Worm (Caenorhabditis elegans) whole organism, L3 larva: ENCODE results near the gene kin-4.
"Not testable (repeated sequence)": the region's sequence is repeated elsewhere in the genome, so short reads cannot be mapped to it uniquely, and the experiment has no call there.

Source experiments
- R02D3.7 ChIP-seq: fragments of 150-350 bp; optimal IDR thresholded peaks from 2 replicates; lab custom pipeline; 2014; ENCODE audit warnings: missing biosample characterization, missing genetic modification characterization
- aly-2 ChIP-seq: fragments of 150-350 bp; optimal IDR thresholded peaks from 2 replicates; lab custom pipeline; 2014; ENCODE audit warnings: missing biosample characterization, missing genetic modification characterization
- ama-1 ChIP-seq: fragments of 150-350 bp; optimal IDR thresholded peaks from 2 replicates; lab custom pipeline; 2018
- ceh-28 ChIP-seq: fragments of 150-350 bp; optimal IDR thresholded peaks from 2 replicates; lab custom pipeline; 2014; ENCODE audit warnings: missing biosample characterization, missing genetic modification reagents, missing genetic modification characterization
- ceh-82 ChIP-seq: fragments of 150-350 bp; optimal IDR thresholded peaks from 2 replicates; lab custom pipeline; 2014; ENCODE audit warnings: missing biosample characterization, missing genetic modification characterization
- ceh-9 ChIP-seq: sonication (generic microtip); optimal IDR thresholded peaks from 2 replicates; lab custom pipeline; 2018; ENCODE audit warnings: missing biosample characterization, missing genetic modification characterization
- daf-12 ChIP-seq: fragments of 150-350 bp; optimal IDR thresholded peaks from 2 replicates; lab custom pipeline; 2014; ENCODE audit warnings: missing biosample characterization, missing genetic modification reagents, missing genetic modification characterization
- egl-5 ChIP-seq: fragments of 150-350 bp; optimal IDR thresholded peaks from 2 replicates; lab custom pipeline; 2017; ENCODE audit warnings: missing biosample characterization, missing genetic modification reagents, missing genetic modification characterization, inconsistent platforms
- elt-1 ChIP-seq: fragments of 150-350 bp; optimal IDR thresholded peaks from 2 replicates; lab custom pipeline; 2014; ENCODE audit warnings: missing biosample characterization, missing genetic modification characterization
- elt-2 ChIP-seq: sonication (generic microtip); optimal IDR thresholded peaks from 2 replicates; lab custom pipeline; 2016; ENCODE audit warnings: missing genetic modification reagents, mild to moderate bottlenecking, missing genetic modification characterization, missing compliant biosample characterization
- eor-1 ChIP-seq, 2 experiments: fragments of 150-350 bp; optimal IDR thresholded peaks; 2 replicates each; lab custom pipeline; 2014 to 2018; ENCODE audit warnings: missing biosample characterization in 2 of 2, missing genetic modification characterization in 2 of 2
- fkh-10 ChIP-seq: sonication (generic microtip); optimal IDR thresholded peaks from 2 replicates; lab custom pipeline; 2017; ENCODE audit warnings: missing biosample characterization, missing genetic modification reagents, missing genetic modification characterization
- fkh-2 ChIP-seq: fragments of 150-350 bp; optimal IDR thresholded peaks from 2 replicates; lab custom pipeline; 2014; ENCODE audit warnings: missing biosample characterization, missing genetic modification reagents, missing genetic modification characterization
- fos-1 ChIP-seq: fragments of 150-350 bp; optimal IDR thresholded peaks from 2 replicates; lab custom pipeline; 2014; ENCODE audit warnings: missing biosample characterization, missing genetic modification characterization
- hmg-11 ChIP-seq: sonication (generic microtip); optimal IDR thresholded peaks from 2 replicates; lab custom pipeline; 2016; ENCODE audit warnings: missing genetic modification characterization, missing compliant biosample characterization
- jun-1 ChIP-seq: fragments of 150-350 bp; optimal IDR thresholded peaks from 2 replicates; lab custom pipeline; 2014; ENCODE audit warnings: missing biosample characterization, missing genetic modification reagents, missing genetic modification characterization
- lin-15B ChIP-seq: fragments of 150-350 bp; optimal IDR thresholded peaks from 2 replicates; lab custom pipeline; 2014; ENCODE audit warnings: missing biosample characterization, missing genetic modification characterization
- lin-39 ChIP-seq: fragments of 150-350 bp; optimal IDR thresholded peaks from 2 replicates; lab custom pipeline; 2018; ENCODE audit warnings: missing biosample characterization, missing genetic modification reagents, missing genetic modification characterization
- lsy-12 ChIP-seq: sonication (generic microtip); optimal IDR thresholded peaks from 2 replicates; lab custom pipeline; 2016; ENCODE audit warnings: mild to moderate bottlenecking, missing genetic modification characterization, missing compliant biosample characterization
- mdl-1 ChIP-seq: fragments of 150-350 bp; optimal IDR thresholded peaks from 2 replicates; lab custom pipeline; 2014; ENCODE audit warnings: missing biosample characterization, missing genetic modification characterization
- mml-1 ChIP-seq: fragments of 150-350 bp; sonication (generic microtip); optimal IDR thresholded peaks from 3 replicates; lab custom pipeline; 2014; ENCODE audit warnings: missing biosample characterization, missing genetic modification characterization
- nfya-1 ChIP-seq: sonication (generic microtip); optimal IDR thresholded peaks from 2 replicates; lab custom pipeline; 2017; ENCODE audit warnings: missing genetic modification characterization, mild to moderate bottlenecking, missing compliant biosample characterization, antibody characterized with exemption, moderate library complexity; ENCODE audit not compliant: insufficient read depth
- nhr-11 ChIP-seq: fragments of 150-350 bp; optimal IDR thresholded peaks from 2 replicates; lab custom pipeline; 2014; ENCODE audit warnings: missing biosample characterization, missing genetic modification characterization
- nhr-12 ChIP-seq: fragments of 150-350 bp; optimal IDR thresholded peaks from 2 replicates; lab custom pipeline; 2014; ENCODE audit warnings: missing biosample characterization, missing genetic modification characterization
- nhr-237 ChIP-seq: fragments of 150-350 bp; optimal IDR thresholded peaks from 2 replicates; lab custom pipeline; 2014; ENCODE audit warnings: missing biosample characterization, missing genetic modification characterization
- nhr-28 ChIP-seq: fragments of 150-350 bp; optimal IDR thresholded peaks from 2 replicates; lab custom pipeline; 2014; ENCODE audit warnings: missing biosample characterization, missing genetic modification characterization
- nhr-43 ChIP-seq: sonication (generic microtip); optimal IDR thresholded peaks from 2 replicates; lab custom pipeline; 2016; ENCODE audit warnings: mild to moderate bottlenecking, missing genetic modification characterization, missing compliant biosample characterization; ENCODE audit not compliant: poor library complexity, severe bottlenecking
- nhr-67 ChIP-seq: fragments of 150-350 bp; optimal IDR thresholded peaks from 2 replicates; lab custom pipeline; 2014; ENCODE audit warnings: missing biosample characterization, missing genetic modification characterization
- nhr-76 ChIP-seq: fragments of 150-350 bp; sonication (generic microtip); optimal IDR thresholded peaks from 5 replicates; lab custom pipeline; 2014; ENCODE audit warnings: missing biosample characterization, missing genetic modification characterization
- nhr-77 ChIP-seq: fragments of 150-350 bp; optimal IDR thresholded peaks from 2 replicates; lab custom pipeline; 2014; ENCODE audit warnings: missing biosample characterization, missing genetic modification characterization
- pha-4 ChIP-seq: fragments of 150-350 bp; optimal IDR thresholded peaks from 2 replicates; lab custom pipeline; 2014; ENCODE audit warnings: missing biosample characterization, missing genetic modification reagents, missing genetic modification characterization
- pqm-1 ChIP-seq: fragments of 150-350 bp; optimal IDR thresholded peaks from 2 replicates; lab custom pipeline; 2017; ENCODE audit warnings: missing biosample characterization, missing genetic modification characterization, inconsistent platforms
- sea-2 ChIP-seq: fragments of 150-350 bp; sonication (generic microtip); optimal IDR thresholded peaks from 4 replicates; lab custom pipeline; 2014; ENCODE audit warnings: missing biosample characterization, missing genetic modification reagents, missing genetic modification characterization
- snpc-4 ChIP-seq: fragments of 150-350 bp; optimal IDR thresholded peaks from 2 replicates; lab custom pipeline; 2014; ENCODE audit warnings: missing biosample characterization, missing genetic modification characterization
- tbx-2 ChIP-seq: sonication (generic microtip); optimal IDR thresholded peaks from 2 replicates; lab custom pipeline; 2016; ENCODE audit warnings: mild to moderate bottlenecking, missing genetic modification characterization, missing compliant biosample characterization
- unc-39 ChIP-seq: sonication (generic microtip); optimal IDR thresholded peaks from 4 replicates; lab custom pipeline; 2017; ENCODE audit warnings: missing biosample characterization, missing genetic modification characterization
- unc-62 ChIP-seq: fragments of 150-350 bp; sonication (generic microtip); optimal IDR thresholded peaks from 4 replicates; lab custom pipeline; 2014; ENCODE audit warnings: missing biosample characterization, missing genetic modification reagents, missing genetic modification characterization
- zag-1 ChIP-seq: fragments of 150-350 bp; optimal IDR thresholded peaks from 2 replicates; lab custom pipeline; 2014; ENCODE audit warnings: missing biosample characterization, missing genetic modification characterization
- ztf-11 ChIP-seq: fragments of 150-350 bp; optimal IDR thresholded peaks from 2 replicates; lab custom pipeline; 2014; ENCODE audit warnings: missing biosample characterization, missing genetic modification characterization
- ztf-4 ChIP-seq: fragments of 150-350 bp; optimal IDR thresholded peaks from 2 replicates; lab custom pipeline; 2014; ENCODE audit warnings: missing biosample characterization, missing genetic modification characterization

Gene kin-4

ce11 chrIV:11414920-11415319 lies 10.6 kb upstream of the kin-4 start, which contains the start of gene F22B3.10:
TSS of gene F22B3.10 (minus strand) at chrIV:11415020.
- TF ChIP-seq eor-1 (tag; optimal IDR thresholded peaks at IDR 0.05; lab: Kevin White, UChicago) = no peak
- TF ChIP-seq sea-2 = no peak

ce11 chrIV:11416724-11417123 lies 8.8 kb upstream of the kin-4 start, which contains the start of gene F22B3.5:
TSS of gene F22B3.5 (minus strand) at chrIV:11416824.
- TF ChIP-seq zag-1, elt-1, nhr-12 (tag; lab: Kevin White, UChicago): not testable (repeated sequence)

ce11 chrIV:11421696-11422095 lies 3.8 kb upstream of the kin-4 start, which contains the start of gene F22B3.7:
TSS of gene F22B3.7 (minus strand) at chrIV:11421796.
- no peak for TF ChIP-seq mml-1 (tag; lab: Kevin White, UChicago)
- no peak for TF ChIP-seq ceh-9 (tag; lab: Kevin White, UChicago)
- no peak for TF ChIP-seq nhr-237 (tag; lab: Kevin White, UChicago)
- no peak for TF ChIP-seq fos-1 (tag; lab: Kevin White, UChicago)
- TF ChIP-seq fkh-2 (tag; lab: Kevin White, UChicago) = no peak
- no peak for TF ChIP-seq ceh-82 (tag; lab: Kevin White, UChicago)
- TF ChIP-seq, all 47 proteins: peak for 0

ce11 chrIV:11424830-11425229 lies 712 bp upstream of the kin-4 start, which contains the start of gene F22B3.8:
TSS of gene F22B3.8 (minus strand) at chrIV:11424930.
- TF ChIP-seq egl-5 (tag; lab: Kevin White, UChicago) (no peak), nfya-1 (tag; lab: Kevin White, UChicago) (no peak), elt-2 (tag; lab: Kevin White, UChicago) (no peak), ztf-11 (tag; lab: Kevin White, UChicago) (no peak), elt-1 (tag; lab: Kevin White, UChicago) (no peak), nhr-28 (tag; lab: Kevin White, UChicago) (no peak), daf-12 (no peak), hmg-11 (tag; lab: Kevin White, UChicago) (no peak)

- TF ChIP-seq nhr-77 (tag; lab: Kevin White, UChicago) (no peak), zag-1 (tag; lab: Kevin White, UChicago) (no peak), nhr-43 (tag; lab: Kevin White, UChicago) (no peak), ztf-4 (tag; lab: Kevin White, UChicago) (no peak), fkh-10 (no peak), ceh-82 (tag; lab: Kevin White, UChicago) (no peak), lin-39 (tag; lab: Kevin White, UChicago) (no peak), ceh-28 (tag; lab: Kevin White, UChicago) (no peak), nhr-76 (tag; lab: Kevin White, UChicago) (no peak), elt-2 (tag; lab: Kevin White, UChicago) (no peak), tbx-2 (tag; lab: Kevin White, UChicago) (no peak), elt-1 (tag; lab: Kevin White, UChicago) (no peak), nhr-28 (tag; lab: Kevin White, UChicago) (no peak), snpc-4 (tag; lab: Kevin White, UChicago) (no peak), nhr-67 (tag; lab: Kevin White, UChicago) (no peak), ama-1 (lab: Kevin White, UChicago) (no peak), mdl-1 (tag; lab: Kevin White, UChicago) (no peak), fos-1 (tag; lab: Kevin White, UChicago) (no peak)
These were observed 5.9 kb downstream of the kin-4 start for ce11 chrIV:11431448-11431847.

- TF ChIP-seq lin-15B (peak; percentile 69), ztf-4 (tag; lab: Kevin White, UChicago) (no peak), ceh-9 (tag; lab: Kevin White, UChicago) (no peak), nfya-1 (tag; lab: Kevin White, UChicago) (peak; percentile 76), unc-39 (tag; lab: Kevin White, UChicago) (no peak), R02D3.7 (tag; lab: Kevin White, UChicago) (peak; percentile 47), fkh-2 (tag; lab: Kevin White, UChicago) (no peak), jun-1 (tag; lab: Kevin White, UChicago) (peak; percentile 25), ztf-11 (tag; lab: Kevin White, UChicago) (no peak), nhr-237 (tag; lab: Kevin White, UChicago) (no peak), eor-1 (tag; optimal IDR thresholded peaks at IDR 0.05; lab: Kevin White, UChicago) (no peak), ama-1 (lab: Kevin White, UChicago) (no peak), zag-1 (tag; lab: Kevin White, UChicago) (no peak), unc-62 (GFP tag; lab: Kevin White, UChicago) (no peak), lsy-12 (tag; lab: Kevin White, UChicago) (no peak), pqm-1 (tag; lab: Kevin White, UChicago) (no peak), aly-2 (tag; lab: Kevin White, UChicago) (no peak), ceh-82 (tag; lab: Kevin White, UChicago) (no peak), snpc-4 (tag; lab: Kevin White, UChicago) (peak; percentile 58), hmg-11 (tag; lab: Kevin White, UChicago) (peak; percentile 76), pha-4 (tag; lab: Kevin White, UChicago) (peak; percentile 89), elt-1 (tag; lab: Kevin White, UChicago) (no peak), sea-2 (no peak), mdl-1 (tag; lab: Kevin White, UChicago) (no peak), egl-5 (tag; lab: Kevin White, UChicago) (no peak), nhr-11 (no peak)
These were observed 8.2 kb downstream of the kin-4 start for ce11 chrIV:11433709-11434108.
